6 fruit fly cellular contexts compared by ENCODE assay signal in genomic region chrX:13127973-13128749, dm6.
TF ChIP-seq lines count a peak whose summit lies in the region.

No protein-coding gene starts in this region.

- no peak for TF ChIP-seq CTCF in whole organism, embryonic (GFP tag; optimal IDR thresholded peaks at IDR 0.05; lab: Kevin White, UChicago)

TF ChIP-seq in whole organism, 6 proteins besides CTCF, POLR2A, EP300 and RAD21:
- TF ChIP-seq psq (optimal IDR thresholded peaks at IDR 0.05; lab: Kevin White, UChicago) (no peak), CG8478 (optimal IDR thresholded peaks at IDR 0.05; lab: Kevin White, UChicago) (peak; percentile 59), usp (GFP tag; optimal IDR thresholded peaks at IDR 0.05; lab: Kevin White, UChicago) (no peak), EcR (GFP tag; optimal IDR thresholded peaks at IDR 0.05; lab: Kevin White, UChicago) (no peak)

TF ChIP-seq in whole organism, adult, 20 proteins besides CTCF, POLR2A, EP300 and RAD21:
- no peak for TF ChIP-seq Clk (GFP tag; optimal IDR thresholded peaks at IDR 0.05; lab: Kevin White, UChicago)
- peak; percentile 60 for TF ChIP-seq ovo (GFP tag; optimal IDR thresholded peaks at IDR 0.05; lab: Kevin White, UChicago)
- peak; percentile 14 for TF ChIP-seq CG14711 (tag; optimal IDR thresholded peaks at IDR 0.05; lab: Kevin White, UChicago)
- no peak for TF ChIP-seq toe (GFP tag; optimal IDR thresholded peaks at IDR 0.05; lab: Kevin White, UChicago)
- no peak for TF ChIP-seq Mnt (GFP tag; optimal IDR thresholded peaks at IDR 0.05; lab: Kevin White, UChicago)
- peak; percentile 39 for TF ChIP-seq pad (GFP tag; optimal IDR thresholded peaks at IDR 0.05; lab: Kevin White, UChicago)

TF ChIP-seq in whole organism, embryonic, 481 proteins besides CTCF, POLR2A, EP300 and RAD21 (continues in another document):
- TF ChIP-seq HLH54F (GFP tag; optimal IDR thresholded peaks at IDR 0.05; lab: Kevin White, UChicago) (no peak), Kr (GFP tag; optimal IDR thresholded peaks at IDR 0.05; lab: Kevin White, UChicago) (no peak), CG6683 (GFP tag; optimal IDR thresholded peaks at IDR 0.05; lab: Kevin White, UChicago) (no peak), CG10543 (GFP tag; optimal IDR thresholded peaks at IDR 0.05; lab: Kevin White, UChicago) (no peak), zfh1 (GFP tag; IDR thresholded peaks at IDR 0.05; lab: Robert Waterston, UW) (peak; percentile 61; the same call in 1 of the 3 replicates), CG10267 (tag; optimal IDR thresholded peaks at IDR 0.05; lab: Kevin White, UChicago) (peak; percentile 17), CG11456 (GFP tag; IDR thresholded peaks at IDR 0.05; lab: Robert Waterston, UW) (no peak), ATbp (GFP tag; optimal IDR thresholded peaks at IDR 0.05; lab: Kevin White, UChicago) (peak; percentile 37), Dip2 (GFP tag; IDR thresholded peaks at IDR 0.05; lab: Robert Waterston, UW) (no peak), CG6791 (GFP tag; IDR thresholded peaks at IDR 0.05; lab: Robert Waterston, UW; ENCODE audit: partially characterized antibody) (0 out of 3 replicates have a peak, but pooled peaks have one; percentile 31), Dll (GFP tag; IDR thresholded peaks at IDR 0.05; lab: Robert Waterston, UW; ENCODE audit: partially characterized antibody) (no peak), z (GFP tag; IDR thresholded peaks at IDR 0.05; lab: Robert Waterston, UW) (no peak), ewg (GFP tag; optimal IDR thresholded peaks at IDR 0.05; lab: Kevin White, UChicago) (peak; percentile 23), pita (GFP tag; optimal IDR thresholded peaks at IDR 0.05; lab: Kevin White, UChicago) (no peak), CG3163 (GFP tag; optimal IDR thresholded peaks at IDR 0.05; lab: Kevin White, UChicago) (peak; percentile 28), CG12219 (GFP tag; optimal IDR thresholded peaks at IDR 0.05; lab: Kevin White, UChicago) (no peak), CG2712 (tag; optimal IDR thresholded peaks at IDR 0.05; lab: Kevin White, UChicago) (peak; percentile 44), p53 (GFP tag; optimal IDR thresholded peaks at IDR 0.05; lab: Kevin White, UChicago) (no peak), fu2 (GFP tag; optimal IDR thresholded peaks at IDR 0.05; lab: Kevin White, UChicago) (no peak), CG12155 (GFP tag; optimal IDR thresholded peaks at IDR 0.05; lab: Kevin White, UChicago) (no peak)

TF ChIP-seq in whole organism, prepupa, 60 proteins besides CTCF, POLR2A, EP300 and RAD21 (continues in another document):
- peak; percentile 63 for TF ChIP-seq CG10631 (GFP tag; optimal IDR thresholded peaks at IDR 0.05; lab: Kevin White, UChicago)
- peak; percentile 43 for TF ChIP-seq CG3032 (tag; optimal IDR thresholded peaks at IDR 0.05; lab: Kevin White, UChicago)
- no peak for TF ChIP-seq CG16779 (tag; optimal IDR thresholded peaks at IDR 0.05; lab: Kevin White, UChicago)
- TF ChIP-seq CG32006 (GFP tag; optimal IDR thresholded peaks at IDR 0.05; lab: Kevin White, UChicago): peak; percentile 51
- TF ChIP-seq vri (GFP tag; optimal IDR thresholded peaks at IDR 0.05; lab: Kevin White, UChicago): peak; percentile 42
- TF ChIP-seq CG8632 (GFP tag; optimal IDR thresholded peaks at IDR 0.05; lab: Kevin White, UChicago): peak; percentile 55
- TF ChIP-seq Eip93F (GFP tag; optimal IDR thresholded peaks at IDR 0.05; lab: Kevin White, UChicago): no peak
- peak; percentile 30; the same call in 1 of the 2 replicates for TF ChIP-seq CG11294 (GFP tag; IDR thresholded peaks at IDR 0.05; lab: Robert Waterston, UW)
- TF ChIP-seq CG6854 (GFP tag; optimal IDR thresholded peaks at IDR 0.05; lab: Kevin White, UChicago): peak; percentile 23
- peak; percentile 58 for TF ChIP-seq achi (GFP tag; optimal IDR thresholded peaks at IDR 0.05; lab: Kevin White, UChicago)
- peak in 1 of 2 experiments; percentile 28 for TF ChIP-seq ss (GFP tag; optimal IDR thresholded peaks at IDR 0.05; lab: Kevin White, UChicago)
- TF ChIP-seq Hr4 (GFP tag; optimal IDR thresholded peaks at IDR 0.05; lab: Kevin White, UChicago): peak; percentile 65
- TF ChIP-seq topi (GFP tag; optimal IDR thresholded peaks at IDR 0.05; lab: Kevin White, UChicago): peak; percentile 63
- peak; percentile 55 for TF ChIP-seq cyc (GFP tag; optimal IDR thresholded peaks at IDR 0.05; lab: Kevin White, UChicago)
- peak; percentile 39 for TF ChIP-seq Ets21C (GFP tag; optimal IDR thresholded peaks at IDR 0.05; lab: Kevin White, UChicago)
- peak; percentile 47 for TF ChIP-seq Lpt (GFP tag; optimal IDR thresholded peaks at IDR 0.05; lab: Kevin White, UChicago)
- TF ChIP-seq CG11902 (GFP tag; optimal IDR thresholded peaks at IDR 0.05; lab: Kevin White, UChicago): no peak
- TF ChIP-seq acj6 (GFP tag; optimal IDR thresholded peaks at IDR 0.05; lab: Kevin White, UChicago): peak; percentile 46
- peak; percentile 50 for TF ChIP-seq Sox15 (GFP tag; optimal IDR thresholded peaks at IDR 0.05; lab: Kevin White, UChicago)
- peak; percentile 95 for TF ChIP-seq Blimp-1 (GFP tag; optimal IDR thresholded peaks at IDR 0.05; lab: Kevin White, UChicago)
- TF ChIP-seq CG8319 (GFP tag; optimal IDR thresholded peaks at IDR 0.05; lab: Kevin White, UChicago): peak; percentile 23

TF ChIP-seq in whole organism, pupa, 21 proteins besides CTCF, POLR2A, EP300 and RAD21:
- TF ChIP-seq CG9948 (tag; optimal IDR thresholded peaks at IDR 0.05; lab: Kevin White, UChicago) (peak; percentile 42), fd96Ca (GFP tag; IDR thresholded peaks at IDR 0.05; lab: Robert Waterston, UW) (peak; percentile 36; the same call in 1 of the 3 replicates), CG13204 (GFP tag; optimal IDR thresholded peaks at IDR 0.05; lab: Kevin White, UChicago) (peak; percentile 71), EcR (GFP tag; optimal IDR thresholded peaks at IDR 0.05; lab: Kevin White, UChicago) (peak; percentile 45), Ets98B (GFP tag; IDR thresholded peaks at IDR 0.05; lab: Robert Waterston, UW) (peak; percentile 75), CG17806 (tag; optimal IDR thresholded peaks at IDR 0.05; lab: Kevin White, UChicago) (peak; percentile 49), CG15710 (tag; optimal IDR thresholded peaks at IDR 0.05; lab: Kevin White, UChicago) (peak; percentile 44), Snoo (tag; optimal IDR thresholded peaks at IDR 0.05; lab: Kevin White, UChicago) (no peak), Pif1A (GFP tag; optimal IDR thresholded peaks at IDR 0.05; lab: Kevin White, UChicago) (peak; percentile 39), gl (tag; optimal IDR thresholded peaks at IDR 0.05; lab: Kevin White, UChicago) (no peak), Pif1B (GFP tag; optimal IDR thresholded peaks at IDR 0.05; lab: Kevin White, UChicago) (no peak), CG32121 (GFP tag; IDR thresholded peaks at IDR 0.05; lab: Robert Waterston, UW) (peak; percentile 68), CG4496 (GFP tag; IDR thresholded peaks at IDR 0.05; lab: Robert Waterston, UW) (peak; percentile 86), CG8301 (tag; optimal IDR thresholded peaks at IDR 0.05; lab: Kevin White, UChicago) (peak; percentile 46), CG8159 (tag; optimal IDR thresholded peaks at IDR 0.05; lab: Kevin White, UChicago) (peak; percentile 51), CG14655 (GFP tag; optimal IDR thresholded peaks at IDR 0.05; lab: Kevin White, UChicago) (peak; percentile 53), CG10348 (GFP tag; IDR thresholded peaks at IDR 0.05; lab: Robert Waterston, UW) (no peak), CG12605 (GFP tag; IDR thresholded peaks at IDR 0.05; lab: Robert Waterston, UW) (peak; percentile 71), rn (GFP tag; IDR thresholded peaks at IDR 0.05; lab: Robert Waterston, UW) (no peak), D1 (tag; optimal IDR thresholded peaks at IDR 0.05; lab: Kevin White, UChicago) (peak; percentile 59), CG34367 (tag; optimal IDR thresholded peaks at IDR 0.05; lab: Kevin White, UChicago) (peak; percentile 7)

TF ChIP-seq in whole organism, wandering third instar larva, 38 proteins besides CTCF, POLR2A, EP300 and RAD21:
- TF ChIP-seq N (GFP tag; optimal IDR thresholded peaks at IDR 0.05; lab: Kevin White, UChicago): peak; percentile 57
- TF ChIP-seq h (GFP tag; optimal IDR thresholded peaks at IDR 0.05; lab: Kevin White, UChicago): peak; percentile 36
- TF ChIP-seq Dfd (GFP tag; optimal IDR thresholded peaks at IDR 0.05; lab: Kevin White, UChicago): peak; percentile 78
- TF ChIP-seq ey (GFP tag; optimal IDR thresholded peaks at IDR 0.05; lab: Kevin White, UChicago): peak; percentile 20
- TF ChIP-seq woc (GFP tag; optimal IDR thresholded peaks at IDR 0.05; lab: Kevin White, UChicago): peak; percentile 40
- TF ChIP-seq CG32264 (GFP tag; optimal IDR thresholded peaks at IDR 0.05; lab: Kevin White, UChicago): no peak
- TF ChIP-seq psq (GFP tag; optimal IDR thresholded peaks at IDR 0.05; lab: Kevin White, UChicago): peak; percentile 11
- TF ChIP-seq brk (GFP tag; optimal IDR thresholded peaks at IDR 0.05; lab: Kevin White, UChicago): no peak
- peak; percentile 45 for TF ChIP-seq Hnf4 (GFP tag; optimal IDR thresholded peaks at IDR 0.05; lab: Kevin White, UChicago)
- TF ChIP-seq usp (GFP tag; optimal IDR thresholded peaks at IDR 0.05; lab: Kevin White, UChicago): no peak
- no peak for TF ChIP-seq dsf (GFP tag; optimal IDR thresholded peaks at IDR 0.05; lab: Kevin White, UChicago; ENCODE audit: borderline replicate concordance)
- peak; percentile 15 for TF ChIP-seq tai (GFP tag; optimal IDR thresholded peaks at IDR 0.05; lab: Kevin White, UChicago)
- TF ChIP-seq sv (GFP tag; optimal IDR thresholded peaks at IDR 0.05; lab: Kevin White, UChicago): peak; percentile 6
- no peak for TF ChIP-seq Vsx2 (GFP tag; optimal IDR thresholded peaks at IDR 0.05; lab: Kevin White, UChicago; ENCODE audit: partially characterized antibody)
- TF ChIP-seq Hr83 (GFP tag; optimal IDR thresholded peaks at IDR 0.05; lab: Kevin White, UChicago; ENCODE audit: poor library complexity, severe bottlenecking): no peak
- TF ChIP-seq Dif (GFP tag; optimal IDR thresholded peaks at IDR 0.05; lab: Kevin White, UChicago; ENCODE audit: partially characterized antibody): no peak
- TF ChIP-seq Rel (GFP tag; optimal IDR thresholded peaks at IDR 0.05; lab: Kevin White, UChicago): no peak
- peak; percentile 99 for TF ChIP-seq Rel (tag; optimal IDR thresholded peaks at IDR 0.05; lab: Kevin White, UChicago)
- no peak for TF ChIP-seq dl (GFP tag; optimal IDR thresholded peaks at IDR 0.05; lab: Kevin White, UChicago; ENCODE audit: insufficient read depth in 1 of 2, partially characterized antibody in 2 of 2)
- TF ChIP-seq rgr (GFP tag; optimal IDR thresholded peaks at IDR 0.05; lab: Kevin White, UChicago): peak; percentile 33
- peak; percentile 18 for TF ChIP-seq fru (GFP tag; optimal IDR thresholded peaks at IDR 0.05; lab: Kevin White, UChicago)
- TF ChIP-seq foxo (GFP tag; optimal IDR thresholded peaks at IDR 0.05; lab: Kevin White, UChicago): peak in 1 of 2 experiments; percentile 51
- peak; percentile 32 for TF ChIP-seq br (GFP tag; optimal IDR thresholded peaks at IDR 0.05; lab: Kevin White, UChicago)
